Worm (Caenorhabditis elegans): ENCODE measurements around the gene tatn-1.

Gene tatn-1

DNA sequence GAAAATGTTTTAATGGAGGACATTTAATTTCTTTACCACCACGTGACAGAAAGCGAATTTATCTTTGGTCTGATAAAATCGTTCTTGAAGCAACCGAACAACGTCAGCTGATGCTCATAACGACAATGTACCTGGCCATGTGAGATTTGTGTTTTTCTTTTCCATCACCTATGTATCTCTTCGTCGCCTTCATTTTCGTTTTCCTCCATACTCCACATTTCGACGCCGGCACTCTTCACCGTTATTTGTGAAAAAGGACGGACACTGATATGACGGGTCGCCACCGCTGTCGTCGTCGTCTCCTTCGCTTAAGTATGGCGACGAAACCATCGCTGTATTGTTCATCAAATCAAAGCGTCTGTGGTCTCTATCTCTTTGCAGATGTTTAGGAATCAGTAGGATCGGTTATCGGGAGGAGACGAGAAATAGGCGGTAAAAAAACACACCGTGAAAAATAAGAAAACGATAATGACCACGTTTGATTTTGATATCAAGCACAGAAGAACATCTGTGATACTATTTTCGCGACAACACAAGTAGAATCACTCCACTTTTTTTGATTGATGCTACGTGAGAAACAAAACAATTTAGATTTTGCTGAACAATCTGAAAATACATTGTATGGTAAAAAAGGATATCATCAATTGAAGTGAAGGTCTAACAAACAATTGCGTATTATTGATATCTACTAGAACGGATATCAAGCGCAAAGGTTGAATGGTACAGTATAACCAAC, 3.8 kb upstream of the tatn-1 start (continued):
- no peak for TF ChIP-seq rnt-1 (tag; optimal IDR thresholded peaks at IDR 0.05)
- TF ChIP-seq grh-1 (GFP tag; IDR thresholded peaks at IDR 0.05) = peak; percentile 58; the same call in 1 of the 2 replicates
- no peak for TF ChIP-seq fos-1 (tag; optimal IDR thresholded peaks at IDR 0.05)
- TF ChIP-seq lin-14 (GFP tag; optimal IDR thresholded peaks at IDR 0.05) = peak; percentile 71
- TF ChIP-seq nhr-12 (tag; optimal IDR thresholded peaks at IDR 0.05) = no peak
- no peak for TF ChIP-seq nhr-237 (tag; optimal IDR thresholded peaks at IDR 0.05)
- TF ChIP-seq alr-1 (tag; optimal IDR thresholded peaks at IDR 0.05; ENCODE audit: borderline replicate concordance) = no peak
- TF ChIP-seq elt-2 (tag; optimal IDR thresholded peaks at IDR 0.05) = peak; percentile 55
- no peak for TF ChIP-seq lin-39 (tag; optimal IDR thresholded peaks at IDR 0.05)
- TF ChIP-seq mdl-1 (tag; optimal IDR thresholded peaks at IDR 0.05) = peak in 1 of 2 experiments; percentile 72
- no peak for TF ChIP-seq ets-5 (GFP tag; IDR thresholded peaks at IDR 0.05)
- no peak for TF ChIP-seq ztf-4 (tag; optimal IDR thresholded peaks at IDR 0.05)
- TF ChIP-seq unc-86 (tag; optimal IDR thresholded peaks at IDR 0.05) = no peak
- TF ChIP-seq zip-4 (GFP tag; optimal IDR thresholded peaks at IDR 0.05) = no peak
- TF ChIP-seq mep-1 (tag; optimal IDR thresholded peaks at IDR 0.05) = peak; percentile 22
- no peak for TF ChIP-seq jun-1 (tag; optimal IDR thresholded peaks at IDR 0.05)
- TF ChIP-seq fkh-4 (tag; optimal IDR thresholded peaks at IDR 0.05; ENCODE audit: borderline replicate concordance) = no peak
- no peak for TF ChIP-seq zag-1 (tag; optimal IDR thresholded peaks at IDR 0.05)
- TF ChIP-seq sup-37 (GFP tag; optimal IDR thresholded peaks at IDR 0.05) = no peak
- TF ChIP-seq lsy-2 (tag; optimal IDR thresholded peaks at IDR 0.05) = peak in 1 of 2 experiments; percentile 8
- TF ChIP-seq hlh-17 (GFP tag; optimal IDR thresholded peaks at IDR 0.05; ENCODE audit: borderline replicate concordance) = no peak
- no peak for TF ChIP-seq aly-2 (tag; optimal IDR thresholded peaks at IDR 0.05)
- no peak for TF ChIP-seq ces-1 (GFP tag; optimal IDR thresholded peaks at IDR 0.05)
- no peak for TF ChIP-seq unc-30 (tag; optimal IDR thresholded peaks at IDR 0.05)
- TF ChIP-seq efl-3 (GFP tag; optimal IDR thresholded peaks at IDR 0.05) = no peak
- no peak for TF ChIP-seq lin-13 (GFP tag; optimal IDR thresholded peaks at IDR 0.05)
- TF ChIP-seq nhr-11 (tag; optimal IDR thresholded peaks at IDR 0.05) = no peak
- TF ChIP-seq egl-13 (tag; optimal IDR thresholded peaks at IDR 0.05) = no peak
- no peak for TF ChIP-seq nhr-28 (tag; optimal IDR thresholded peaks at IDR 0.05)
- no peak for TF ChIP-seq hlh-4 (tag; optimal IDR thresholded peaks at IDR 0.05)
- TF ChIP-seq elt-3 (tag; optimal IDR thresholded peaks at IDR 0.05) = peak in 3 of 6 experiments; percentile 24 to 72 (median 34)
- no peak for TF ChIP-seq pax-3 (tag; optimal IDR thresholded peaks at IDR 0.05)
- no peak for TF ChIP-seq pag-3 (tag; optimal IDR thresholded peaks at IDR 0.05; ENCODE audit: borderline replicate concordance, insufficient read depth)
- peak; percentile 57 for TF ChIP-seq nhr-19 (GFP tag; conservative IDR thresholded peaks at IDR 0.05)
- no peak for TF ChIP-seq fkh-8 (tag; optimal IDR thresholded peaks at IDR 0.05)
- TF ChIP-seq skn-1 (tag; optimal IDR thresholded peaks at IDR 0.05) = no peak
- no peak for TF ChIP-seq ceh-88 (GFP tag; IDR thresholded peaks at IDR 0.05)
- TF ChIP-seq nhr-71 (tag; optimal IDR thresholded peaks at IDR 0.05) = peak; percentile 82
- no peak for TF ChIP-seq vab-15 (tag; optimal IDR thresholded peaks at IDR 0.05)
- TF ChIP-seq ceh-63 (GFP tag; optimal IDR thresholded peaks at IDR 0.05) = no peak

DNA sequence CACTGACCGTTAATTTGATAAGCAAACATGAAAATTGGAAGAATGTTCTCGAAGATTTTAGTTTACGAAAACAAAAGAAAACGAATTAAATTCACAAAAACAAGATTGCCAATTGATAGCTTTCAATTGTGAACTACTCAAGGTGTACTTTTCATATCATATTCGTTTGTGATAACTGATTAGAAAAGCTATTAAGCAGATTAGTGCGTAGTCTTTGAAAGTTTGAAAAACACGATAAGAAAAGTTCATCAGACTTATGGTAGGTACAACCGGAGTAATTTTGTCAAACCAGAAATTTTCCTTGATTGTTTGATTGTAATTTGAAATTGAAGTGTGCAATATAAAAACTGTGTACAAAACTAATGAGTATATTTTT, 3.3 kb upstream of the tatn-1 start:
- no peak for TF ChIP-seq skn-1 (tag; optimal IDR thresholded peaks at IDR 0.05)
- peak; percentile 68 for TF ChIP-seq elt-2 (tag; optimal IDR thresholded peaks at IDR 0.05)
- no peak for TF ChIP-seq unc-86 (tag; optimal IDR thresholded peaks at IDR 0.05)
- TF ChIP-seq nhr-71 (tag; optimal IDR thresholded peaks at IDR 0.05) = no peak
- TF ChIP-seq mef-2 (tag; optimal IDR thresholded peaks at IDR 0.05) = no peak
- TF ChIP-seq efl-1 (optimal IDR thresholded peaks at IDR 0.05) = no peak
- peak in 1 of 2 experiments; percentile 71 for TF ChIP-seq efl-1 (GFP tag; optimal IDR thresholded peaks at IDR 0.05 in 1 of 2)
- peak in 2 of 6 experiments; percentile 1 to 48 for TF ChIP-seq elt-3 (tag; optimal IDR thresholded peaks at IDR 0.05)

Measured in whole organism, L1 larva.